Worm (Caenorhabditis elegans) whole organism, young adult: Measurements from ENCODE around the gene tnt-4.

Experiments used
- B0035.1 ChIP-seq: sonication (generic microtip); optimal IDR thresholded peaks from 2 replicates; lab custom pipeline; 2016; ENCODE audit warnings: missing genetic modification characterization, mild to moderate bottlenecking, missing compliant biosample characterization, missing genotype, missing genetic modification reagents
- D2030.7 ChIP-seq: fragments of 200-800 bp; sonication (Bioruptor generic); IDR thresholded peaks from 2 replicates; pipeline ENCODE4 v1.3.6; 2022; ENCODE audit warnings: missing genetic modification reagents, missing genetic modification characterization, missing compliant biosample characterization
- F10E7.11 ChIP-seq: sonication (generic microtip); optimal IDR thresholded peaks from 2 replicates; lab custom pipeline; 2017; ENCODE audit warnings: mild to moderate bottlenecking, missing genetic modification characterization, moderate library complexity, missing compliant biosample characterization
- F22D6.2 ChIP-seq: sonication (generic microtip); optimal IDR thresholded peaks from 2 replicates; lab custom pipeline; 2016; ENCODE audit warnings: mild to moderate bottlenecking, missing genetic modification characterization, missing compliant biosample characterization
- F37B4.10 ChIP-seq: fragments of 200-800 bp; sonication (Bioruptor generic); IDR thresholded peaks from 2 replicates; pipeline ENCODE4 v1.3.6; 2022; ENCODE audit warnings: missing genetic modification characterization, missing compliant biosample characterization
- F49E8.2 ChIP-seq: sonication (generic microtip); optimal IDR thresholded peaks from 3 replicates; lab custom pipeline; 2017; ENCODE audit warnings: missing genetic modification characterization, mild to moderate bottlenecking, missing compliant biosample characterization, antibody characterized with exemption, moderate library complexity; ENCODE audit not compliant: insufficient read depth
- F57A8.1 ChIP-seq: fragments of 200-800 bp; sonication (Bioruptor generic); optimal IDR thresholded peaks from 2 replicates; lab custom pipeline; 2018; ENCODE audit warnings: mild to moderate bottlenecking, missing genetic modification characterization, moderate library complexity, missing compliant biosample characterization
- T07F8.4 ChIP-seq: sonication (generic microtip); optimal IDR thresholded peaks from 2 replicates; lab custom pipeline; 2016; ENCODE audit warnings: mild to moderate bottlenecking, missing genetic modification characterization, moderate library complexity, missing compliant biosample characterization
- ama-1 ChIP-seq, 3 experiments: fragments of 150-350 bp in 1 of 3; sonication (generic microtip) in 2 of 3; optimal IDR thresholded peaks; 2 replicates each; lab custom pipeline; 2014 to 2018; ENCODE audit warnings: missing biosample characterization in 2 of 3, missing genetic modification characterization in 2 of 3, missing genetic modification reagents in 2 of 3
- atf-7 ChIP-seq: sonication (generic microtip); optimal IDR thresholded peaks from 2 replicates; lab custom pipeline; 2017; ENCODE audit warnings: mild to moderate bottlenecking, missing genetic modification characterization, missing compliant biosample characterization
- attf-3 ChIP-seq: fragments of 200-800 bp; sonication (Bioruptor generic); conservative IDR thresholded peaks from 2 replicates; pipeline ENCODE4 v1.3.6; 2022; ENCODE audit warnings: missing genetic modification reagents, missing genetic modification characterization, missing compliant biosample characterization
- bed-2 ChIP-seq: fragments of 200-800 bp; sonication (Bioruptor generic); IDR thresholded peaks from 2 replicates; pipeline ENCODE4 v1.3.6; 2022; ENCODE audit warnings: missing genetic modification reagents, missing genetic modification characterization, missing compliant biosample characterization
- ceh-79 ChIP-seq: sonication (generic microtip); optimal IDR thresholded peaks from 2 replicates; lab custom pipeline; 2017; ENCODE audit warnings: mild to moderate bottlenecking, missing genetic modification characterization, missing compliant biosample characterization
- ceh-91 ChIP-seq: fragments of 200-800 bp; sonication (Bioruptor generic); IDR thresholded peaks from 2 replicates; pipeline ENCODE4 v1.3.6; 2022; ENCODE audit warnings: missing genetic modification reagents, missing genetic modification characterization, missing compliant biosample characterization
- die-1 ChIP-seq: sonication (generic microtip); optimal IDR thresholded peaks from 2 replicates; lab custom pipeline; 2016; ENCODE audit warnings: missing genotype, mild to moderate bottlenecking, missing genetic modification characterization, missing compliant biosample characterization
- dpff-1 ChIP-seq: sonication (generic microtip); optimal IDR thresholded peaks from 2 replicates; lab custom pipeline; 2017; ENCODE audit warnings: mild to moderate bottlenecking, missing genetic modification characterization, missing compliant biosample characterization
- ekl-4 ChIP-seq: fragments of 200-800 bp; sonication (Bioruptor generic); IDR thresholded peaks from 2 replicates; pipeline ENCODE4 v1.3.6; 2022; ENCODE audit warnings: missing genetic modification reagents, missing genetic modification characterization, missing compliant biosample characterization
- gei-17 ChIP-seq: fragments of 200-800 bp; sonication (Bioruptor generic); optimal IDR thresholded peaks from 2 replicates; lab custom pipeline; 2018; ENCODE audit warnings: mild to moderate bottlenecking, missing genetic modification characterization, missing compliant biosample characterization
- him-1 ChIP-seq: sonication (generic microtip); optimal IDR thresholded peaks from 2 replicates; lab custom pipeline; 2016; ENCODE audit warnings: missing genotype, missing genetic modification reagents, missing genetic modification characterization, missing compliant biosample characterization
- hmg-20 ChIP-seq: fragments of 200-800 bp; sonication (Bioruptor generic); IDR thresholded peaks from 2 replicates; pipeline ENCODE4 v1.3.6; 2022; ENCODE audit warnings: missing genetic modification reagents, missing genetic modification characterization, missing compliant biosample characterization
- lag-1 ChIP-seq: fragments of 200-800 bp; sonication (Bioruptor generic); IDR thresholded peaks from 2 replicates; pipeline ENCODE4 v1.3.6; 2022; ENCODE audit warnings: missing genetic modification reagents, missing genetic modification characterization, missing compliant biosample characterization
- let-526 ChIP-seq: fragments of 200-800 bp; sonication (Bioruptor generic); IDR thresholded peaks from 2 replicates; pipeline ENCODE4 v1.3.6; 2022; ENCODE audit warnings: missing genetic modification reagents, missing genetic modification characterization, missing compliant biosample characterization
- lin-35 ChIP-seq, 3 experiments: fragments of 150-350 bp in 2 of 3; sonication (generic microtip) in 1 of 3; optimal IDR thresholded peaks; 2 replicates each; lab custom pipeline; 2014 to 2018; ENCODE audit warnings: missing biosample characterization in 3 of 3, missing genetic modification characterization in 3 of 3, missing genetic modification reagents in 3 of 3
- madf-8 ChIP-seq: fragments of 200-800 bp; sonication (Bioruptor generic); conservative IDR thresholded peaks from 2 replicates; pipeline ENCODE4 v1.3.6; 2022; ENCODE audit warnings: missing genetic modification reagents, missing genetic modification characterization, missing compliant biosample characterization
- nfya-1 ChIP-seq: sonication (generic microtip); optimal IDR thresholded peaks from 2 replicates; lab custom pipeline; 2017; ENCODE audit warnings: antibody characterized with exemption, missing compliant biosample characterization, missing genetic modification characterization, borderline replicate concordance; ENCODE audit not compliant: insufficient read depth
- nhr-120 ChIP-seq: fragments of 200-800 bp; sonication (Bioruptor generic); IDR thresholded peaks from 2 replicates; pipeline ENCODE4 v1.3.6; 2022; ENCODE audit warnings: missing genetic modification characterization, missing compliant biosample characterization
- nhr-27 ChIP-seq: fragments of 200-800 bp; sonication (Bioruptor generic); optimal IDR thresholded peaks from 2 replicates; lab custom pipeline; 2018; ENCODE audit warnings: mild to moderate bottlenecking, missing genetic modification characterization, moderate library complexity, missing compliant biosample characterization
- nhr-80 ChIP-seq: sonication (generic microtip); optimal IDR thresholded peaks from 2 replicates; lab custom pipeline; 2016; ENCODE audit warnings: missing genetic modification characterization, missing compliant biosample characterization
- rpc-1 ChIP-seq, 2 experiments: fragments of 150-350 bp in 1 of 2; sonication (generic microtip) in 1 of 2; optimal IDR thresholded peaks; 2 replicates each; lab custom pipeline; 2014 to 2018; ENCODE audit warnings: missing biosample characterization in 1 of 2, missing genetic modification characterization in 1 of 2, missing genetic modification reagents in 1 of 2, missing genotype in 1 of 2
- sdz-38 ChIP-seq: sonication (generic microtip); optimal IDR thresholded peaks from 2 replicates; lab custom pipeline; 2016; ENCODE audit warnings: missing genotype, missing genetic modification characterization, missing compliant biosample characterization
- snpc-3.4 ChIP-seq: sonication (generic microtip); optimal IDR thresholded peaks from 2 replicates; lab custom pipeline; 2017; ENCODE audit warnings: missing genetic modification characterization, mild to moderate bottlenecking, missing compliant biosample characterization, antibody characterized with exemption, moderate library complexity, missing genotype, missing genetic modification reagents
- snpc-4 ChIP-seq, 5 experiments: fragments of 150-350 bp in 1 of 5; sonication (generic microtip) in 4 of 5; optimal IDR thresholded peaks; 2 replicates each; lab custom pipeline; 2014 to 2018; ENCODE audit warnings: missing genetic modification characterization in 5 of 5, missing biosample characterization in 3 of 5, antibody characterized with exemption in 2 of 5, mild to moderate bottlenecking in 2 of 5, missing compliant biosample characterization in 2 of 5, missing genotype in 2 of 5, moderate library complexity in 2 of 5, missing genetic modification reagents in 1 of 5
- tbx-9 ChIP-seq: sonication (generic microtip); optimal IDR thresholded peaks from 2 replicates; lab custom pipeline; 2016; ENCODE audit warnings: borderline replicate concordance, missing genetic modification characterization, inconsistent platforms, missing compliant biosample characterization
- unc-130 ChIP-seq: sonication (generic microtip); optimal IDR thresholded peaks from 2 replicates; lab custom pipeline; 2016; ENCODE audit warnings: missing genetic modification reagents, missing genetic modification characterization, missing compliant biosample characterization
- zfh-2 ChIP-seq: fragments of 200-800 bp; sonication (Bioruptor generic); conservative IDR thresholded peaks from 2 replicates; pipeline ENCODE4 v1.3.6; 2022; ENCODE audit warnings: missing genetic modification reagents, missing genetic modification characterization, missing compliant biosample characterization
- zim-3 ChIP-seq: sonication (generic microtip); optimal IDR thresholded peaks from 2 replicates; lab custom pipeline; 2017; ENCODE audit warnings: mild to moderate bottlenecking, missing genetic modification characterization, moderate library complexity, missing compliant biosample characterization
- ztf-25 ChIP-seq: fragments of 200-800 bp; sonication (Bioruptor generic); IDR thresholded peaks from 2 replicates; pipeline ENCODE4 v1.3.6; 2022; ENCODE audit warnings: missing genetic modification reagents, missing genetic modification characterization, missing compliant biosample characterization
- ztf-28 ChIP-seq: fragments of 200-800 bp; sonication (Bioruptor generic); IDR thresholded peaks from 2 replicates; pipeline ENCODE4 v1.3.6; 2022; ENCODE audit warnings: missing genetic modification reagents, missing genetic modification characterization, missing compliant biosample characterization
- ztf-6 ChIP-seq: fragments of 200-800 bp; sonication (Bioruptor generic); IDR thresholded peaks from 2 replicates; pipeline ENCODE4 v1.3.6; 2022; ENCODE audit warnings: missing genetic modification reagents, missing genetic modification characterization, missing compliant biosample characterization

The tnt-4 gene

ce11 chrV:1968809-1969208, 23.9 kb downstream of the tnt-4 start:
- TF ChIP-seq T07F8.4 (tag; lab: Kevin White, UChicago) (no peak), atf-7 (no peak), sdz-38 (no peak), hmg-20 (GFP tag; lab: Robert Waterston, UW) (no peak), ceh-91 (GFP tag; lab: Robert Waterston, UW) (no peak), him-1 (tag; lab: Kevin White, UChicago) (no peak), lin-35 (GFP tag; optimal IDR thresholded peaks at IDR 0.05; lab: Kevin White, UChicago) (no peak), nhr-27 (tag; lab: Kevin White, UChicago) (no peak)

ce11 chrV:1966962-1967361, 25.8 kb downstream of the tnt-4 start:
- TF ChIP-seq ama-1 (optimal IDR thresholded peaks at IDR 0.05; lab: Kevin White, UChicago) (no peak), ama-1 (GFP tag; optimal IDR thresholded peaks at IDR 0.05; lab: Kevin White, UChicago) (no peak), D2030.7 (GFP tag; lab: Robert Waterston, UW) (no peak), ekl-4 (GFP tag; lab: Robert Waterston, UW) (no peak), nfya-1 (tag; lab: Kevin White, UChicago) (no peak), F22D6.2 (tag; lab: Kevin White, UChicago) (peak; percentile 75), rpc-1 (optimal IDR thresholded peaks at IDR 0.05; lab: Kevin White, UChicago) (no peak), rpc-1 (tag; optimal IDR thresholded peaks at IDR 0.05; lab: Kevin White, UChicago) (no peak), nhr-80 (peak; percentile 33), T07F8.4 (tag; lab: Kevin White, UChicago) (no peak), ztf-28 (no peak)

DNA sequence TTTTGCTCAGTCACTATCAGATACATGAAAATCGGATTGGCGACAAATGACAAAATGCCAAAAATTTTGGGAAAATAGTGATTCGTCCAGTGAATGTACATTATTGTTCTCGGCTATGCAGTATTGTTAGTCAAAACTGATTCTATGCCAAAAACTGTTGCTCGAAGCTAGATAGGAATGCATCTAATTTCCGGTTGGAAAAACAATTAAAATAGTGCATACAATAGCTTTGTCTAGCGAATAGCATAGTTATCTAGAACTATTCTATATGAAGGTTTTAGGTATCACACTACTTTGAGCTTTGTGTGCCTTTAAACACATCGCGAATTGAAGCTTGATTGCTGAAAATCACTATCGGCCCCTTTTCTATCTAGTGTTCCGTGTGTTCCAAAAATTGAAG, 27.9 kb downstream of the tnt-4 start, which contains the start of gene srj-15:
srj-15 (minus strand) TSS at position 101 of the 400 bp plus-strand sequence.
- TF ChIP-seq ceh-79 (no peak), B0035.1 (tag; lab: Kevin White, UChicago) (no peak), die-1 (tag; lab: Kevin White, UChicago) (no peak), hmg-20 (GFP tag; lab: Robert Waterston, UW) (no peak), unc-130 (no peak), attf-3 (GFP tag; lab: Robert Waterston, UW) (no peak), F49E8.2 (tag; lab: Kevin White, UChicago) (no peak), snpc-4 (GFP tag; optimal IDR thresholded peaks at IDR 0.05; lab: Kevin White, UChicago) (no peak), snpc-4 (tag; optimal IDR thresholded peaks at IDR 0.05; lab: Kevin White, UChicago) (no peak), zfh-2 (no peak), let-526 (GFP tag; lab: Robert Waterston, UW) (no peak), F37B4.10 (GFP tag; lab: Robert Waterston, UW) (no peak)

DNA sequence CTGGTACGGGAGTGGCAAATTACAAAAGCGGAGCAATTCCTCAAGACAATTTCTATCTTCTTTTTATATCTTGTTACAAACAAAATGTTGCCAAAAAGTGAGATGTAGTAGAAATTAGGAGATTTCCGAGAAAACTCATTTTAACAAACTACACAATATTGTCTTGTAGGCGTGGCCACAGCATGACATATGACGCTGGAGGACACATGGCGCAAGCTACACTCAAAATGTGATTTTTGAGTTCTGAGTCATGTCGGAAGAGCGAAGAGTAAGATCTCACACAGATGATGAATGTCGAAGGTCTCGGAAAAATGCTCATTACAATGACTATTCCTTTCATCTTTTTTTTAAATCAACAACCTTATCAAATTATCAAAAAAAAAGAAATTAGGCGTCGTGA, 31.3 kb downstream of the tnt-4 start, which contains the start of gene Y40B10B.1:
Y40B10B.1 (minus strand) TSS at position 101 of the 400 bp plus-strand sequence.
- TF ChIP-seq nfya-1 (tag; lab: Kevin White, UChicago) (no peak), F57A8.1 (GFP tag; lab: Kevin White, UChicago) (no peak), rpc-1 (optimal IDR thresholded peaks at IDR 0.05; lab: Kevin White, UChicago) (no peak), rpc-1 (tag; optimal IDR thresholded peaks at IDR 0.05; lab: Kevin White, UChicago) (no peak), snpc-3.4 (no peak), gei-17 (GFP tag; lab: Kevin White, UChicago) (no peak), dpff-1 (no peak), zfh-2 (no peak), bed-2 (GFP tag; lab: Robert Waterston, UW) (no peak), tbx-9 (no peak), zim-3 (tag; lab: Kevin White, UChicago) (no peak), nhr-80 (no peak), madf-8 (no peak), ztf-25 (GFP tag; lab: Robert Waterston, UW) (no peak), F10E7.11 (tag; lab: Kevin White, UChicago) (no peak), nhr-120 (GFP tag; lab: Robert Waterston, UW) (no peak), lag-1 (GFP tag; lab: Robert Waterston, UW) (no peak), ztf-6 (no peak), sdz-38 (no peak)
